Fruit fly (Drosophila melanogaster): ENCODE results near the gene Mcm6.

- TF ChIP-seq pb (GFP tag; optimal IDR thresholded peaks at IDR 0.05): no peak
- no peak for TF ChIP-seq chm (GFP tag; IDR thresholded peaks at IDR 0.05)
- 0 out of 2 replicates have a peak, but pooled peaks have one; percentile 27 for TF ChIP-seq CG42726 (GFP tag; IDR thresholded peaks at IDR 0.05; ENCODE audit: partially characterized antibody)
- TF ChIP-seq CG10543 (GFP tag; optimal IDR thresholded peaks at IDR 0.05): peak; percentile 34
- TF ChIP-seq shn (GFP tag; optimal IDR thresholded peaks at IDR 0.05): no peak
- no peak for TF ChIP-seq CG14667 (GFP tag; IDR thresholded peaks at IDR 0.05)
- TF ChIP-seq CG7271 (tag; optimal IDR thresholded peaks at IDR 0.05): no peak
- no peak; the same call in 1 of the 2 replicates for TF ChIP-seq inv (GFP tag; IDR thresholded peaks at IDR 0.05; ENCODE audit: partially characterized antibody)
- peak; percentile 36 for TF ChIP-seq CG15514 (GFP tag; optimal IDR thresholded peaks at IDR 0.05)
Observed at dm6 chrX:6683635-6684499, 9.7 kb downstream of the Mcm6 start, which contains the start of gene Pink1.
